Worm (Caenorhabditis elegans): ENCODE results near the gene irld-22.

irld-22 gene

ce11 chrV:3892361-3892904 is 7.6 kb downstream of the irld-22 start, which contains the start of gene C17E7.4:
Gene C17E7.4, plus strand, starts transcription at chrV:3892854.
- peak; percentile 89 for TF ChIP-seq efl-1 (GFP tag; optimal IDR thresholded peaks at IDR 0.05)
- peak; percentile 69 for TF ChIP-seq dpl-1 (GFP tag; optimal IDR thresholded peaks at IDR 0.05)
- TF ChIP-seq lsl-1 (GFP tag; optimal IDR thresholded peaks at IDR 0.05): peak; percentile 9
- TF ChIP-seq egl-44 (GFP tag; IDR thresholded peaks at IDR 0.05): no peak
- TF ChIP-seq madf-8 (GFP tag; conservative IDR thresholded peaks at IDR 0.05): peak; percentile 72
- no peak for TF ChIP-seq nfyb-1 (GFP tag; IDR thresholded peaks at IDR 0.05)
- TF ChIP-seq xnd-1 (tag; optimal IDR thresholded peaks at IDR 0.05): peak; percentile 48
- no peak for TF ChIP-seq bed-2 (GFP tag; IDR thresholded peaks at IDR 0.05)
- no peak for TF ChIP-seq attf-5 (GFP tag; optimal IDR thresholded peaks at IDR 0.05)
- no peak for TF ChIP-seq chd-7 (tag; optimal IDR thresholded peaks at IDR 0.05)
- peak; percentile 62; the same call in 1 of the 2 replicates for TF ChIP-seq dox-1 (GFP tag; IDR thresholded peaks at IDR 0.05)
- TF ChIP-seq atf-7 (tag; optimal IDR thresholded peaks at IDR 0.05): no peak
- TF ChIP-seq hsf-1 (GFP tag; IDR thresholded peaks at IDR 0.05): no peak
- no peak for TF ChIP-seq F57C9.4 (tag; optimal IDR thresholded peaks at IDR 0.05)
- TF ChIP-seq D2030.7 (GFP tag; IDR thresholded peaks at IDR 0.05): peak; percentile 47; the same call in 1 of the 2 replicates
- no peak for TF ChIP-seq ztf-26 (tag; optimal IDR thresholded peaks at IDR 0.05)
- TF ChIP-seq snpc-3.4 (tag; optimal IDR thresholded peaks at IDR 0.05): peak; percentile 16
- peak; percentile 44; the same call in 1 of the 2 replicates for TF ChIP-seq ceh-91 (GFP tag; IDR thresholded peaks at IDR 0.05)
- peak; percentile 54; the same call in 1 of the 2 replicates for TF ChIP-seq hmg-1.2 (GFP tag; IDR thresholded peaks at IDR 0.05)
- peak; percentile 70 for TF ChIP-seq egrh-3 (GFP tag; IDR thresholded peaks at IDR 0.05)
- TF ChIP-seq egl-18 (GFP tag; IDR thresholded peaks at IDR 0.05): no peak
- no peak for TF ChIP-seq hlh-26 (GFP tag; conservative IDR thresholded peaks at IDR 0.05)
- peak; percentile 88 for TF ChIP-seq madf-6 (GFP tag; IDR thresholded peaks at IDR 0.05)

- TF ChIP-seq snpc-4 (GFP tag; optimal IDR thresholded peaks at IDR 0.05): no peak
- no peak for TF ChIP-seq snpc-4 (tag; optimal IDR thresholded peaks at IDR 0.05)
- TF ChIP-seq ceh-100 (GFP tag; IDR thresholded peaks at IDR 0.05): no peak
- TF ChIP-seq B0261.1 (tag; optimal IDR thresholded peaks at IDR 0.05): no peak
- no peak for TF ChIP-seq Y79H2A.3 (GFP tag; conservative IDR thresholded peaks at IDR 0.05)
- TF ChIP-seq mel-28 (tag; optimal IDR thresholded peaks at IDR 0.05; ENCODE audit: borderline replicate concordance): no peak
- TF ChIP-seq Y67H2A.10 (GFP tag; conservative IDR thresholded peaks at IDR 0.05): no peak
- no peak for TF ChIP-seq lsl-1 (GFP tag; optimal IDR thresholded peaks at IDR 0.05)
- TF ChIP-seq ceh-58 (GFP tag; IDR thresholded peaks at IDR 0.05): no peak
- no peak for TF ChIP-seq ztf-28 (GFP tag; IDR thresholded peaks at IDR 0.05)
- no peak for TF ChIP-seq B0019.2 (GFP tag; conservative IDR thresholded peaks at IDR 0.05)
- no peak for TF ChIP-seq F49E8.2 (tag; optimal IDR thresholded peaks at IDR 0.05; ENCODE audit: insufficient read depth)
Measured at ce11 chrV:3891919-3892318, 8.1 kb downstream of the irld-22 start, which contains the start of gene C17E7.12. Gene C17E7.12, minus strand, starts transcription at chrV:3892019.

ce11 chrV:3890761-3891160 is 9.2 kb downstream of the irld-22 start, which contains the start of gene C17E7.9:
Gene C17E7.9, minus strand, starts transcription at chrV:3890861.
- TF ChIP-seq ztf-25 (GFP tag; IDR thresholded peaks at IDR 0.05) (no peak), F52B5.7 (tag; optimal IDR thresholded peaks at IDR 0.05) (no peak), mes-4 (tag; optimal IDR thresholded peaks at IDR 0.05) (no peak), bed-2 (GFP tag; IDR thresholded peaks at IDR 0.05) (no peak), cebp-1 (GFP tag; IDR thresholded peaks at IDR 0.05) (no peak), cebp-1 (tag; optimal IDR thresholded peaks at IDR 0.05) (no peak), ceh-58 (GFP tag; IDR thresholded peaks at IDR 0.05) (no peak), tbx-9 (tag; optimal IDR thresholded peaks at IDR 0.05; ENCODE audit: borderline replicate concordance) (no peak), unc-62 (GFP tag; optimal IDR thresholded peaks at IDR 0.05) (no peak), sea-2 (GFP tag; IDR thresholded peaks at IDR 0.05) (no peak)

Measured in whole organism, young adult.